Worm (Caenorhabditis elegans) whole organism, early embryonic: Measurements from ENCODE around the gene C34C6.10.

Source experiments
- ama-1 ChIP-seq: fragments of 150-350 bp; optimal IDR thresholded peaks from 2 replicates; lab custom pipeline; 2014
- flt-1 ChIP-seq: fragments of 200-800 bp; sonication (Bioruptor generic); IDR thresholded peaks from 2 replicates; pipeline ENCODE4 v1.3.6; 2022; ENCODE audit warnings: missing genetic modification characterization, missing compliant biosample characterization

DNA sequence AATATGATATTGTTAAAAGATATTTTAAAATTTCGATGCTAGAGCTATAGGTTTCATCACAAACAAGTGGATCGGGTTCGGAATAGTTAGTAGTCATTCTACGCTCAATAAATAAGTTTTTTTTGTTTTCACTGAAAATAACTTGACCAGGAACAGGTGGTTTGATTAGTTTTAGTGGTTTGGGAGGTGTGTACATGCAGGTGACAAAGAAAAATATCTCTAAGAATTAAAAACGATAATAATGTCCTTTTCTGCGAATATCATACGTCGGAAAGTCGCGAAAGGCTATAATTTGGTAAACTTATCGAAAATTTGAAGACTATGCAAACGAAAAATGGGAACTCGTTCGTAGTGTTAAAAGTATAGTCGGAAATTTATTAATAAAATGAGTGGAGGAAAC lies 14.6 kb upstream of the C34C6.10 start, which contains the start of gene srg-15:
- no peak for TF ChIP-seq flt-1
- TF ChIP-seq ama-1 (lab: Kevin White, UChicago), result no peak
